Fruit fly (Drosophila melanogaster) whole organism, prepupa: ENCODE measurements around the gene Indy-2.

Experiments used
- Blimp-1 ChIP-seq: fragments of 200-800 bp; sonication (Bioruptor generic); optimal IDR thresholded peaks from 3 replicates; lab custom pipeline; 2017; ENCODE audit warnings: missing biosample characterization, missing genetic modification characterization, mild to moderate bottlenecking, moderate library complexity, missing genetic modification reagents
- CG10631 ChIP-seq: fragments of 200-800 bp; sonication (Bioruptor generic); optimal IDR thresholded peaks from 2 replicates; lab custom pipeline; 2016; ENCODE audit warnings: missing biosample characterization, missing genetic modification characterization
- CG10669 ChIP-seq: fragments of 200-800 bp; sonication (Bioruptor generic); optimal IDR thresholded peaks from 3 replicates; lab custom pipeline; 2018; ENCODE audit warnings: missing biosample characterization, mild to moderate bottlenecking, missing genetic modification characterization, moderate library complexity
- CG11294 ChIP-seq: fragments of 200-800 bp; sonication (Bioruptor generic); IDR thresholded peaks from 2 replicates; pipeline ENCODE4 v1.3.6; 2022; ENCODE audit warnings: missing biosample characterization, missing genetic modification characterization
- CG11762 ChIP-seq: fragments of 200-800 bp; sonication (Bioruptor generic); optimal IDR thresholded peaks from 3 replicates; lab custom pipeline; 2016; ENCODE audit warnings: missing biosample characterization, missing genetic modification characterization; ENCODE audit not compliant: insufficient read depth
- CG11902 ChIP-seq: fragments of 200-800 bp; sonication (Bioruptor generic); optimal IDR thresholded peaks from 3 replicates; lab custom pipeline; 2016; ENCODE audit warnings: missing biosample characterization, missing genetic modification characterization
- CG15336 ChIP-seq: fragments of 200-800 bp; sonication (Bioruptor generic); IDR thresholded peaks from 2 replicates; pipeline ENCODE4 v1.3.6; 2022; ENCODE audit warnings: missing biosample characterization, missing genetic modification characterization
- CG16779 ChIP-seq: fragments of 200-800 bp; sonication (Bioruptor generic); optimal IDR thresholded peaks from 3 replicates; lab custom pipeline; 2017; ENCODE audit warnings: missing biosample characterization, mild to moderate bottlenecking, missing genetic modification characterization
- CG3032 ChIP-seq: fragments of 200-800 bp; optimal IDR thresholded peaks from 2 replicates; lab custom pipeline; 2019; ENCODE audit warnings: missing biosample characterization, mild to moderate bottlenecking, missing genetic modification characterization, moderate library complexity
- CG32006 ChIP-seq: fragments of 200-800 bp; sonication (Bioruptor generic); optimal IDR thresholded peaks from 3 replicates; lab custom pipeline; 2017; ENCODE audit warnings: missing biosample characterization, mild to moderate bottlenecking, missing genetic modification characterization
- CG34406 ChIP-seq: fragments of 200-800 bp; sonication (Bioruptor generic); optimal IDR thresholded peaks from 3 replicates; lab custom pipeline; 2016; ENCODE audit warnings: missing biosample characterization, missing genetic modification characterization
- CG3919 ChIP-seq: fragments of 200-800 bp; sonication (Bioruptor generic); optimal IDR thresholded peaks from 3 replicates; lab custom pipeline; 2016; ENCODE audit warnings: missing biosample characterization, missing genetic modification characterization
- CG4318 ChIP-seq: fragments of 200-800 bp; sonication (Bioruptor generic); optimal IDR thresholded peaks from 3 replicates; lab custom pipeline; 2017; ENCODE audit warnings: missing biosample characterization, mild to moderate bottlenecking, missing genetic modification characterization
- CG6163 ChIP-seq: fragments of 200-800 bp; sonication (Bioruptor generic); IDR thresholded peaks from 3 replicates; pipeline ENCODE4 v1.3.6; 2022; ENCODE audit warnings: missing biosample characterization, missing genetic modification characterization
- CG6276 ChIP-seq: fragments of 200-800 bp; sonication (Bioruptor generic); optimal IDR thresholded peaks from 2 replicates; lab custom pipeline; 2017; ENCODE audit warnings: missing biosample characterization, mild to moderate bottlenecking, missing genetic modification characterization
- CG6808 ChIP-seq: fragments of 200-800 bp; sonication (Bioruptor generic); optimal IDR thresholded peaks from 3 replicates; lab custom pipeline; 2017; ENCODE audit warnings: missing biosample characterization, missing genetic modification characterization, mild to moderate bottlenecking, moderate library complexity, missing genetic modification reagents
- CG6854 ChIP-seq: fragments of 200-800 bp; sonication (Bioruptor generic); optimal IDR thresholded peaks from 2 replicates; lab custom pipeline; 2017; ENCODE audit warnings: missing biosample characterization, mild to moderate bottlenecking, missing genetic modification characterization
- CG7368 ChIP-seq: fragments of 200-800 bp; sonication (Bioruptor generic); optimal IDR thresholded peaks from 3 replicates; lab custom pipeline; 2016; ENCODE audit warnings: missing biosample characterization, missing genetic modification characterization
- CG8119 ChIP-seq: fragments of 200-800 bp; sonication (Bioruptor generic); IDR thresholded peaks from 3 replicates; pipeline ENCODE4 v1.3.6; 2022; ENCODE audit warnings: missing biosample characterization, missing genetic modification characterization
- CG8319 ChIP-seq: fragments of 200-800 bp; sonication (Bioruptor generic); optimal IDR thresholded peaks from 3 replicates; lab custom pipeline; 2016; ENCODE audit warnings: missing biosample characterization, missing genetic modification characterization
- CG8632 ChIP-seq: fragments of 200-800 bp; sonication (Bioruptor generic); optimal IDR thresholded peaks from 3 replicates; lab custom pipeline; 2016; ENCODE audit warnings: missing biosample characterization, missing genetic modification characterization
- CG9139 ChIP-seq: fragments of 200-800 bp; sonication (Bioruptor generic); optimal IDR thresholded peaks from 3 replicates; lab custom pipeline; 2017; ENCODE audit warnings: missing biosample characterization, mild to moderate bottlenecking, missing genetic modification characterization
- Eip75B ChIP-seq: fragments of 200-800 bp; sonication (Bioruptor generic); optimal IDR thresholded peaks from 3 replicates; lab custom pipeline; 2016; ENCODE audit warnings: missing biosample characterization, missing genetic modification characterization
- Eip78C ChIP-seq: fragments of 200-800 bp; sonication (Bioruptor generic); peaks from one replicate; lab custom pipeline; 2016; ENCODE audit warnings: missing biosample characterization, missing genetic modification characterization
- Ets21C ChIP-seq: fragments of 200-800 bp; sonication (Bioruptor generic); optimal IDR thresholded peaks from 3 replicates; lab custom pipeline; 2016; ENCODE audit warnings: missing biosample characterization, missing genetic modification characterization
- Gug ChIP-seq: fragments of 200-800 bp; sonication (Bioruptor generic); IDR thresholded peaks from 2 replicates; pipeline ENCODE4 v1.3.6; 2022; ENCODE audit warnings: missing biosample characterization, missing genetic modification characterization
- Lpt ChIP-seq: fragments of 200-800 bp; sonication (Bioruptor generic); optimal IDR thresholded peaks from 3 replicates; lab custom pipeline; 2016; ENCODE audit warnings: missing biosample characterization, missing genetic modification characterization
- Smox ChIP-seq: fragments of 200-800 bp; sonication (Bioruptor generic); optimal IDR thresholded peaks from 3 replicates; lab custom pipeline; 2016; ENCODE audit warnings: missing biosample characterization, missing genetic modification characterization
- Sox102F ChIP-seq: fragments of 200-800 bp; sonication (Bioruptor generic); optimal IDR thresholded peaks from 2 replicates; lab custom pipeline; 2016; ENCODE audit warnings: missing biosample characterization, mild to moderate bottlenecking, missing genetic modification characterization
- achi ChIP-seq: fragments of 200-800 bp; sonication (Bioruptor generic); optimal IDR thresholded peaks from 3 replicates; lab custom pipeline; 2016; ENCODE audit warnings: missing biosample characterization, missing genetic modification characterization
- acj6 ChIP-seq: fragments of 200-800 bp; sonication (Bioruptor generic); optimal IDR thresholded peaks from 3 replicates; lab custom pipeline; 2016; ENCODE audit warnings: missing biosample characterization, missing genetic modification characterization
- cyc ChIP-seq: fragments of 200-800 bp; sonication (Bioruptor generic); optimal IDR thresholded peaks from 3 replicates; lab custom pipeline; 2016; ENCODE audit warnings: missing biosample characterization, missing genetic modification characterization
- dac ChIP-seq: fragments of 200-800 bp; sonication (Bioruptor generic); optimal IDR thresholded peaks from 2 replicates; lab custom pipeline; 2017; ENCODE audit warnings: missing biosample characterization, mild to moderate bottlenecking, missing genetic modification characterization
- dsx ChIP-seq: fragments of 200-800 bp; optimal IDR thresholded peaks from 3 replicates; lab custom pipeline; 2019; ENCODE audit warnings: missing biosample characterization, mild to moderate bottlenecking, missing genetic modification characterization, moderate library complexity; ENCODE audit not compliant: poor library complexity, severe bottlenecking
- eg ChIP-seq: fragments of 200-800 bp; sonication (Bioruptor generic); IDR thresholded peaks from 3 replicates; pipeline ENCODE4 v1.3.6; 2022; ENCODE audit warnings: missing biosample characterization, missing genetic modification characterization
- esn ChIP-seq: fragments of 200-800 bp; sonication (Bioruptor generic); optimal IDR thresholded peaks from 2 replicates; lab custom pipeline; 2016; ENCODE audit warnings: missing biosample characterization, mild to moderate bottlenecking, missing genetic modification characterization, moderate library complexity
- fd85E ChIP-seq: fragments of 200-800 bp; sonication (Bioruptor generic); optimal IDR thresholded peaks from 3 replicates; lab custom pipeline; 2016; ENCODE audit warnings: missing biosample characterization, missing genetic modification characterization
- fkh ChIP-seq: fragments of 200-800 bp; sonication (Bioruptor generic); optimal IDR thresholded peaks from 3 replicates; lab custom pipeline; 2017; ENCODE audit warnings: missing biosample characterization, mild to moderate bottlenecking, missing genetic modification characterization, moderate library complexity
- lz ChIP-seq: fragments of 200-800 bp; sonication (Bioruptor generic); optimal IDR thresholded peaks from 3 replicates; lab custom pipeline; 2016; ENCODE audit warnings: missing biosample characterization, missing genetic modification characterization
- net ChIP-seq: fragments of 200-800 bp; sonication (Bioruptor generic); optimal IDR thresholded peaks from 3 replicates; lab custom pipeline; 2016; ENCODE audit warnings: missing biosample characterization, missing genetic modification characterization
- pdm3 ChIP-seq: fragments of 200-800 bp; sonication (Bioruptor generic); optimal IDR thresholded peaks from 3 replicates; lab custom pipeline; 2016; ENCODE audit warnings: missing biosample characterization, missing genetic modification characterization
- spab ChIP-seq: fragments of 200-800 bp; sonication (Bioruptor generic); optimal IDR thresholded peaks from 2 replicates; lab custom pipeline; 2017; ENCODE audit warnings: missing biosample characterization, mild to moderate bottlenecking, missing genetic modification characterization, missing genetic modification reagents
- ss ChIP-seq, 2 experiments: fragments of 200-800 bp; sonication (Bioruptor generic); optimal IDR thresholded peaks; 2 replicates in 1 of 2; 3 replicates in 1 of 2; lab custom pipeline; 2017 to 2018; ENCODE audit warnings: mild to moderate bottlenecking in 2 of 2, missing biosample characterization in 2 of 2, missing genetic modification characterization in 2 of 2, moderate library complexity in 1 of 2
- svp ChIP-seq: fragments of 200-800 bp; sonication (Bioruptor generic); peaks from one replicate; lab custom pipeline; 2016; ENCODE audit warnings: missing biosample characterization, missing genetic modification characterization
- topi ChIP-seq: fragments of 200-800 bp; sonication (Bioruptor generic); optimal IDR thresholded peaks from 3 replicates; lab custom pipeline; 2016; ENCODE audit warnings: missing biosample characterization, missing genetic modification characterization

The Indy-2 gene

DNA sequence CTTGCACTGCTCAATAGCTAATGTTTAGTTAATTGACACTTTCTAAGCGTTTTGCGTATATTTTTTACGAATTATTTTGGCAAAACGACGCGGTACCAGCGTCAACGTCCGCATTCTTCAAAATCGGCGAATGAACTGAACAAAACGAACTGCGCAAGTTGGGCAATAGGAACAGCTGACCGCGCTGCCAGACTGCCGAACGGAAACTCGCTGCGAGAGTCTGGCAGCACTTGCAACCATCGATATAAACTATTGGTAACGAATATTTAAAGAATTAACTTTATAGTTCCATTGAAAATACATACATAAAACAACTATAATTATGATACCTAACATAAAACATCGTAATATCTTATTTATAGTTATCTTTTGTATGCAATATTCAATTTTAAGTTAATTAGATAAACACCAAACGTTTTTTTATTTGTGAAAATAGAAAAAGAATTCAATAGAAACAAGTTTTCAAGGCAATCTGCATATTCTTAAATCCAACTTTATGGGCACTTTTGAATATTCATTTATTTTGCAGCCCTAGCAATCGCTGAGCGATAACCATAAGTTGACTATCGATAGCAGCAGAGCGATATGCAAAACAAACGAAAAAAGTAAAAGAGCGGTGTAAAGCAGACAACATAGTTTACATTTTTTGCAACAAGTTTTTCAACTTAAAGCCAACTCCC lies 34.0 kb upstream of the Indy-2 start, which contains the start of the genes Hs6st and MED25:
Gene Hs6st (minus strand): TSS at position 141 of the 680 bp plus-strand sequence.
Gene MED25 (plus strand): TSS at position 576 of the 680 bp plus-strand sequence.
- TF ChIP-seq CG6276 (GFP tag; lab: Kevin White, UChicago) (no peak), CG9139 (GFP tag; lab: Kevin White, UChicago) (no peak), fkh (GFP tag; lab: Kevin White, UChicago) (no peak), cyc (GFP tag; lab: Kevin White, UChicago) (peak; percentile 79), CG4318 (GFP tag; lab: Kevin White, UChicago) (no peak), CG6808 (GFP tag; lab: Kevin White, UChicago) (no peak), topi (GFP tag; lab: Kevin White, UChicago) (no peak), CG7368 (GFP tag; lab: Kevin White, UChicago) (peak; percentile 11), Lpt (GFP tag; lab: Kevin White, UChicago) (no peak), CG10631 (GFP tag; lab: Kevin White, UChicago) (peak; percentile 47), CG11902 (GFP tag; lab: Kevin White, UChicago) (no peak), CG6163 (GFP tag; lab: Robert Waterston, UW) (peak; percentile 49), Gug (no peak), esn (GFP tag; lab: Kevin White, UChicago) (peak; percentile 30), Blimp-1 (peak; percentile 22), CG11762 (GFP tag; lab: Kevin White, UChicago) (peak; percentile 36), CG8632 (GFP tag; lab: Kevin White, UChicago) (no peak), Ets21C (GFP tag; lab: Kevin White, UChicago) (no peak), Smox (GFP tag; lab: Kevin White, UChicago) (no peak), pdm3 (GFP tag; lab: Kevin White, UChicago) (no peak), CG3032 (tag; lab: Kevin White, UChicago) (no peak), dac (no peak), CG8119 (GFP tag; lab: Robert Waterston, UW) (peak; percentile 29; the same call in 1 of the 3 replicates), CG15336 (GFP tag; lab: Robert Waterston, UW) (no peak), CG11294 (GFP tag; lab: Robert Waterston, UW) (no peak), acj6 (GFP tag; lab: Kevin White, UChicago) (no peak), CG16779 (tag; lab: Kevin White, UChicago) (no peak), CG32006 (GFP tag; lab: Kevin White, UChicago) (no peak), Eip78C (GFP tag; lab: Kevin White, UChicago) (peak; percentile 83), svp (no peak), Eip75B (GFP tag; lab: Kevin White, UChicago) (no peak), achi (GFP tag; lab: Kevin White, UChicago) (no peak), dsx (no peak), CG10669 (no peak), net (GFP tag; lab: Kevin White, UChicago) (no peak), fd85E (no peak), lz (GFP tag; lab: Kevin White, UChicago) (peak; percentile 28), eg (no peak), CG6854 (GFP tag; lab: Kevin White, UChicago) (no peak), Sox102F (GFP tag; lab: Kevin White, UChicago) (no peak), ss (GFP tag; optimal IDR thresholded peaks at IDR 0.05; lab: Kevin White, UChicago) (no peak), CG34406 (GFP tag; lab: Kevin White, UChicago) (no peak), CG8319 (GFP tag; lab: Kevin White, UChicago) (no peak), CG3919 (GFP tag; lab: Kevin White, UChicago) (peak; percentile 61), spab (GFP tag; lab: Kevin White, UChicago) (no peak)
